Worm (Caenorhabditis elegans) whole organism, young adult: ENCODE data around the gene pars-1.

Experiments
- B0019.2 ChIP-seq: fragments of 200-800 bp; sonication (Bioruptor generic); conservative IDR thresholded peaks from 2 replicates; pipeline ENCODE4 v1.3.6; 2022; ENCODE audit warnings: missing genetic modification reagents, missing genetic modification characterization, missing compliant biosample characterization
- B0261.1 ChIP-seq: sonication (generic microtip); optimal IDR thresholded peaks from 2 replicates; lab custom pipeline; 2016; ENCODE audit warnings: mild to moderate bottlenecking, missing genetic modification characterization, moderate library complexity, missing compliant biosample characterization
- D2030.7 ChIP-seq: fragments of 200-800 bp; sonication (Bioruptor generic); IDR thresholded peaks from 2 replicates; pipeline ENCODE4 v1.3.6; 2022; ENCODE audit warnings: missing genetic modification reagents, missing genetic modification characterization, missing compliant biosample characterization
- F57A8.1 ChIP-seq: fragments of 200-800 bp; sonication (Bioruptor generic); optimal IDR thresholded peaks from 2 replicates; lab custom pipeline; 2018; ENCODE audit warnings: mild to moderate bottlenecking, missing genetic modification characterization, moderate library complexity, missing compliant biosample characterization
- F57C9.4 ChIP-seq: sonication (generic microtip); optimal IDR thresholded peaks from 2 replicates; lab custom pipeline; 2017; ENCODE audit warnings: mild to moderate bottlenecking, missing genetic modification characterization, missing compliant biosample characterization
- Y67H2A.10 ChIP-seq: fragments of 200-800 bp; sonication (Bioruptor generic); conservative IDR thresholded peaks from 2 replicates; pipeline ENCODE4 v1.3.6; 2022; ENCODE audit warnings: missing genetic modification reagents, missing genetic modification characterization, missing compliant biosample characterization
- akir-1 ChIP-seq: fragments of 200-800 bp; sonication (Bioruptor generic); optimal IDR thresholded peaks from 2 replicates; lab custom pipeline; 2018; ENCODE audit warnings: mild to moderate bottlenecking, missing genetic modification characterization, moderate library complexity, missing compliant biosample characterization
- attf-5 ChIP-seq: fragments of 200-800 bp; sonication (Bioruptor generic); optimal IDR thresholded peaks from 2 replicates; lab custom pipeline; 2018; ENCODE audit warnings: mild to moderate bottlenecking, missing genetic modification characterization, missing compliant biosample characterization
- ceh-58 ChIP-seq: fragments of 200-800 bp; sonication (Bioruptor generic); IDR thresholded peaks from 2 replicates; pipeline ENCODE4 v1.3.6; 2022; ENCODE audit warnings: missing genetic modification characterization, missing compliant biosample characterization
- chd-7 ChIP-seq: sonication (generic microtip); optimal IDR thresholded peaks from 2 replicates; lab custom pipeline; 2016; ENCODE audit warnings: mild to moderate bottlenecking, missing genetic modification characterization, moderate library complexity, missing compliant biosample characterization
- efl-1 ChIP-seq: fragments of 150-350 bp; optimal IDR thresholded peaks from 2 replicates; lab custom pipeline; 2014; ENCODE audit warnings: missing biosample characterization, missing genetic modification reagents, missing genetic modification characterization
- ekl-4 ChIP-seq: fragments of 200-800 bp; sonication (Bioruptor generic); IDR thresholded peaks from 2 replicates; pipeline ENCODE4 v1.3.6; 2022; ENCODE audit warnings: missing genetic modification reagents, missing genetic modification characterization, missing compliant biosample characterization
- him-1 ChIP-seq: sonication (generic microtip); optimal IDR thresholded peaks from 2 replicates; lab custom pipeline; 2016; ENCODE audit warnings: missing genotype, missing genetic modification reagents, missing genetic modification characterization, missing compliant biosample characterization
- hlh-26 ChIP-seq: fragments of 200-800 bp; sonication (Bioruptor generic); conservative IDR thresholded peaks from 2 replicates; pipeline ENCODE4 v1.3.6; 2022; ENCODE audit warnings: missing genetic modification reagents, missing genetic modification characterization, missing compliant biosample characterization
- hmg-1.2 ChIP-seq: fragments of 200-800 bp; sonication (Bioruptor generic); IDR thresholded peaks from 2 replicates; pipeline ENCODE4 v1.3.6; 2022; ENCODE audit warnings: missing genetic modification reagents, missing genetic modification characterization, missing compliant biosample characterization
- hsf-1 ChIP-seq: fragments of 200-800 bp; sonication (Bioruptor generic); IDR thresholded peaks from 2 replicates; pipeline ENCODE4 v1.3.6; 2022; ENCODE audit warnings: missing genetic modification reagents, missing genetic modification characterization, missing compliant biosample characterization
- lin-35 ChIP-seq, 3 experiments: fragments of 150-350 bp in 2 of 3; sonication (generic microtip) in 1 of 3; optimal IDR thresholded peaks; 2 replicates each; lab custom pipeline; 2014 to 2018; ENCODE audit warnings: missing biosample characterization in 3 of 3, missing genetic modification characterization in 3 of 3, missing genetic modification reagents in 3 of 3
- lin-40 ChIP-seq: sonication (generic microtip); optimal IDR thresholded peaks from 2 replicates; lab custom pipeline; 2016; ENCODE audit warnings: missing genetic modification characterization, mild to moderate bottlenecking, missing compliant biosample characterization, missing genotype, missing genetic modification reagents
- lin-54 ChIP-seq: fragments of 200-800 bp; sonication (Bioruptor generic); optimal IDR thresholded peaks from 2 replicates; lab custom pipeline; 2018; ENCODE audit warnings: mild to moderate bottlenecking, missing genetic modification characterization, missing compliant biosample characterization
- nfya-1 ChIP-seq: sonication (generic microtip); optimal IDR thresholded peaks from 2 replicates; lab custom pipeline; 2017; ENCODE audit warnings: antibody characterized with exemption, missing compliant biosample characterization, missing genetic modification characterization, borderline replicate concordance; ENCODE audit not compliant: insufficient read depth
- nfya-2 ChIP-seq: fragments of 200-800 bp; sonication (Bioruptor generic); IDR thresholded peaks from 2 replicates; pipeline ENCODE4 v1.3.6; 2022; ENCODE audit warnings: missing genetic modification reagents, missing genetic modification characterization, missing compliant biosample characterization
- nhr-80 ChIP-seq: sonication (generic microtip); optimal IDR thresholded peaks from 2 replicates; lab custom pipeline; 2016; ENCODE audit warnings: missing genetic modification characterization, missing compliant biosample characterization
- pbrm-1 ChIP-seq: fragments of 200-800 bp; sonication (Bioruptor generic); IDR thresholded peaks from 2 replicates; pipeline ENCODE4 v1.3.6; 2022; ENCODE audit warnings: missing genetic modification reagents, missing genetic modification characterization, missing compliant biosample characterization
- rpc-1 ChIP-seq, 2 experiments: fragments of 150-350 bp in 1 of 2; sonication (generic microtip) in 1 of 2; optimal IDR thresholded peaks; 2 replicates each; lab custom pipeline; 2014 to 2018; ENCODE audit warnings: missing biosample characterization in 1 of 2, missing genetic modification characterization in 1 of 2, missing genetic modification reagents in 1 of 2, missing genotype in 1 of 2
- snpc-4 ChIP-seq, 5 experiments: fragments of 150-350 bp in 1 of 5; sonication (generic microtip) in 4 of 5; optimal IDR thresholded peaks; 2 replicates each; lab custom pipeline; 2014 to 2018; ENCODE audit warnings: missing genetic modification characterization in 5 of 5, missing biosample characterization in 3 of 5, antibody characterized with exemption in 2 of 5, mild to moderate bottlenecking in 2 of 5, missing compliant biosample characterization in 2 of 5, missing genotype in 2 of 5, moderate library complexity in 2 of 5, missing genetic modification reagents in 1 of 5
- somi-1 ChIP-seq: fragments of 200-800 bp; sonication (Bioruptor generic); optimal IDR thresholded peaks from 2 replicates; lab custom pipeline; 2018; ENCODE audit warnings: mild to moderate bottlenecking, missing genetic modification characterization, missing compliant biosample characterization
- unc-130 ChIP-seq: sonication (generic microtip); optimal IDR thresholded peaks from 2 replicates; lab custom pipeline; 2016; ENCODE audit warnings: missing genetic modification reagents, missing genetic modification characterization, missing compliant biosample characterization
- ztf-18 ChIP-seq: sonication (generic microtip); optimal IDR thresholded peaks from 2 replicates; lab custom pipeline; 2016; ENCODE audit warnings: missing genotype, mild to moderate bottlenecking, missing genetic modification characterization, missing compliant biosample characterization

The pars-1 gene

DNA sequence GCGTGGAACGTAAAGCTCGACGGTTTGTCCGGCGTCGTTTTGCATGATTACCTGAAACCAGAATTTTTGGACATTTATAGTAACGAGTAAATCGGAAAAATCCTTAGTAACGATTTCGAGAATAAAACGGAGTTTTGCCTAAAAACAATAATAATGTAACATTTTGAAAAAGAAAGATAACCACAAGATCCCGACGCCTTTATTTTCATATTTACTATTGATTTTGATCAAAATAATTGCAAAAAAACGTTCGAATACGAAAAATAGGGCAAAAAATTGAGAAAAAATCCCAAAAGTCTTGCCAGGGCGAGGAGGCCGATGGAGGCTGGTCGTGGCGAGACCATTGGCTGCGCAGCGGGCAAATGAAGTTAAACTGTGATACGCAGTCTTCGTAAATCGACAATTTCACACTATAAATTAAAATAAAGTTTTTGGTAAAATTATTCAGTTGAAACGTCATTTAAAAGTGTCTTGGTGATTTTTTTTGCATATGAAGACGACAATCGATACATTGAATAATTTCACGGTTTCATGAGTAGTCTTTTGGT is 49.2 kb upstream of the pars-1 start, which contains the start of gene rps-21 (continued):
- no peak for TF ChIP-seq B0261.1 (tag; lab: Kevin White, UChicago)
- TF ChIP-seq ztf-18 (tag; lab: Kevin White, UChicago) = peak; percentile 53
- TF ChIP-seq hmg-1.2 = peak; percentile 89
- TF ChIP-seq D2030.7 (GFP tag; lab: Robert Waterston, UW) = 0 out of 2 replicates have a peak, but pooled peaks have one; percentile 25
- TF ChIP-seq nhr-80 (tag; lab: Kevin White, UChicago) = peak; percentile 42
- TF ChIP-seq pbrm-1 (GFP tag; lab: Robert Waterston, UW) = peak; percentile 77
- TF ChIP-seq snpc-4 (GFP tag; optimal IDR thresholded peaks at IDR 0.05; lab: Kevin White, UChicago) = peak; percentile 18
- peak; percentile 23 to 56 (median 42) for TF ChIP-seq snpc-4 (tag; optimal IDR thresholded peaks at IDR 0.05; lab: Kevin White, UChicago)
- TF ChIP-seq attf-5 = peak; percentile 62

DNA sequence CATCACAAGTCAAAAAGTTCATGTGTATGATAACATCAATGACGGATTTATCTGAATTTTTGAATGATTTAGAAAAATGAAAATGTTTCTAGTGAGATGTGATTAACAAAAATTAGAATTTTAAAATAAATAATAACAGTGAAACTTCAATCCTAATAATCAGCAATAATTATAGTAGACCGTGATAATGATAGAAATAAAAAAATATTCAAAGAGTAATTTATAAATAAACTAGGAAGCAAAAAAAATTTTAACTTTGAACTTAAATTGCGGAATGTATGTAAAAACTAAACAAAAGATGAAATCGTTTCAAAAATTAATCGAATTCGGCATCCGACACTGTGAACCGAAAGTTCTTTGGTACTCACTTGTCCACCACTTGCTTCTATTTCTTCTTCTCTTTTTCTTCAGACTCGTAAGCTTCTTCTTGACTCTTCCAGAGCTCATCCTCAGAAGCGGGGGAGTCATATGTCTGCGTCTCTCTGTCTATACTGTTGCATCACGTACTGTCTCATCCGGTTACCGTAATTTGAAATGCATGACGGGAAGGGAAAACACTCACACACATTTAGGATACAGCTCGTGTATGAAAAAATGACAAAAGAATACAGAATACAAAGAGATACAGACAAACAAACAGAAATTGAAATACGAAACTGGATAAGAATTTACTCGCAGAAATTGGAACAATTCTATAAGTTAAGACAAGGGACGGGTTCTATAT is 45.7 kb upstream of the pars-1 start, which contains the start of gene mec-14:
TSS of gene mec-14 (minus strand) at position 51 of the 724 bp plus-strand sequence.
- no peak for TF ChIP-seq nfya-1 (tag; lab: Kevin White, UChicago)
- peak; percentile 54; the same call in 1 of the 2 replicates for TF ChIP-seq hmg-1.2

DNA sequence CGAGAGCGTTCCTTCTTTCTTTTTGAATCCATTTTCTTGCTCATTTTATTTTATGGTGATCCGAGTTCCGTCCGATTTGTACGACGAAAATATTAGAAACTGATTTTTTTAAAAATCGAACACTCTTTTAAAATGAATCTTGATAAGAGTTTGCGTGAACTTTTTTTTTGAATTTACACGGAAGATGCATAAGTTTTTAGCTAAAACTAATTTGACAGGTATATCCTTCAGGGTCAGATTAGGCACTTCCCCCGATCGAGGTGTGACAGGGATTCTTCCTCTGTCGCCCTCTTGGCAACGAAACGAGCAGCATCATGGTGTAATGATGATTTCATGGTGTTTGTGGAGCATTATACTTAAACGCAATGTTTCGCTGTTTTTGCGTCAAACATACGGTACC is 43.5 kb upstream of the pars-1 start, which contains the start of gene F37C12.18:
TSS of gene F37C12.18 (minus strand) at position 101 of the 400 bp plus-strand sequence.
- TF ChIP-seq nfya-1 (tag; lab: Kevin White, UChicago) = no peak
- no peak for TF ChIP-seq hlh-26 (GFP tag; lab: Robert Waterston, UW)
- no peak for TF ChIP-seq B0019.2 (GFP tag; lab: Robert Waterston, UW)
- no peak for TF ChIP-seq akir-1 (GFP tag; lab: Kevin White, UChicago)
- TF ChIP-seq F57C9.4 (tag; lab: Kevin White, UChicago) = no peak
- TF ChIP-seq ceh-58 (GFP tag; lab: Robert Waterston, UW) = no peak
- TF ChIP-seq chd-7 (tag; lab: Kevin White, UChicago) = no peak
- TF ChIP-seq efl-1 (GFP tag; lab: Kevin White, UChicago) = no peak
- no peak for TF ChIP-seq him-1 (tag; lab: Kevin White, UChicago)
- no peak for TF ChIP-seq ekl-4
- TF ChIP-seq Y67H2A.10 (GFP tag; lab: Robert Waterston, UW) = no peak
- TF ChIP-seq F57A8.1 (GFP tag; lab: Kevin White, UChicago) = no peak
- TF ChIP-seq rpc-1 (optimal IDR thresholded peaks at IDR 0.05; lab: Kevin White, UChicago) = no peak
- no peak for TF ChIP-seq rpc-1 (tag; optimal IDR thresholded peaks at IDR 0.05; lab: Kevin White, UChicago)
- no peak for TF ChIP-seq somi-1 (GFP tag; lab: Kevin White, UChicago)
- no peak for TF ChIP-seq lin-40
- TF ChIP-seq unc-130 (GFP tag; lab: Kevin White, UChicago) = no peak
- no peak for TF ChIP-seq lin-35 (GFP tag; optimal IDR thresholded peaks at IDR 0.05; lab: Kevin White, UChicago)
- no peak for TF ChIP-seq nfya-2 (GFP tag; lab: Robert Waterston, UW)
- TF ChIP-seq, all 124 proteins: peak for 0

DNA sequence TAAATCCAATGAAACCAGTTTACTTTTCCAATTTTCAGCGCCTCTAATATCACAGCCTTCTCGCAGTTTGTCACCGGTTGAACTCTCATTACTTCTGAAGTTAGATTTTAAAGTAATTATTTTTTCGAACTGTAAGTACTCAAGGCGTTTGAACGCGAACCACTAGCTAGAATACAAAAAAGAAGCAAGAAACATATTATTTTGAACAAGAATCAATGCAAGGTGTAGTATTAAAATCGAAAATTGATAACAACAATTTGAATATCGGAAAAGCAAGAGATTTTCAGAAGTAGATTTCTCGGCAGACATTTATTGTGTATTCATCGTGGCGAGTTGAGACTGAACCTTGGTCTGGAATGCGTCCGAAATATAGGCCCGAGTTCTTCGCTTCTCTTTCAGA is 40.9 kb upstream of the pars-1 start, which contains the start of gene exos-9:
TSS of gene exos-9 (minus strand) at position 101 of the 400 bp plus-strand sequence.
- TF ChIP-seq lin-54 (GFP tag; lab: Kevin White, UChicago) = peak; percentile 2
- TF ChIP-seq snpc-4 (GFP tag; optimal IDR thresholded peaks at IDR 0.05; lab: Kevin White, UChicago) = no peak
- TF ChIP-seq snpc-4 (tag; optimal IDR thresholded peaks at IDR 0.05; lab: Kevin White, UChicago) = peak in 1 of 4 experiments; percentile 19
- TF ChIP-seq hsf-1 = no peak
